Worm (Caenorhabditis elegans): ENCODE results near the gene ceh-24.

- no peak for TF ChIP-seq nhr-76 (tag; optimal IDR thresholded peaks at IDR 0.05)
- TF ChIP-seq mab-5 (tag; optimal IDR thresholded peaks at IDR 0.05): no peak
- TF ChIP-seq cnd-1 (tag; optimal IDR thresholded peaks at IDR 0.05): no peak
- no peak for TF ChIP-seq elt-3 (tag; optimal IDR thresholded peaks at IDR 0.05)
- no peak for TF ChIP-seq unc-39 (tag; optimal IDR thresholded peaks at IDR 0.05)
Observed at ce11 chrV:13771209-13771608, 41.8 kb upstream of the ceh-24 start, which contains the start of gene F20G2.5.

All from whole organism, mixed stage, embryonic.